Worm (Caenorhabditis elegans) whole organism, dauer: ENCODE data around the gene lap-2.

Experiments used
- unc-62 ChIP-seq: sonication (generic microtip); optimal IDR thresholded peaks from 2 replicates; lab custom pipeline; 2017; ENCODE audit warnings: missing biosample characterization, missing genetic modification reagents, missing genetic modification characterization

lap-2 gene

DNA sequence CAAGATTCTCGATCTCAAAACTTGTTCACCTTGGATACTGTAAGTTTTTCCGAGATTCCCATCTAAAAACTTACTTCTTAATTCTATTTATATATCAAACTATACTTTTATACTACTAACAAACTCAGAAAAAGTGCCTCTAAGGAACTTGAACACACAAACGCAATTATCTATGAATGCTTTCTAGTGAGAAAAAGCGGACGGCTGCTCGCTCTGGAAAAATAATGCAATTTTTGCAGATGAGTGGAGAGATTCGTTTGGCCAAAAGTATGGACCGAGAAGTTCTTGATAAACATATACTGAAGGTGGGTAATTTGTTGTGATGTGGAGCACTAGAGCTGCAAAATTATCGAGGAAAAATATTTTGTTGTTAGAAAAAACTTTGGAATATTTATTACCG lies 23.5 kb upstream of the lap-2 start:
- TF ChIP-seq unc-62 = no peak

DNA sequence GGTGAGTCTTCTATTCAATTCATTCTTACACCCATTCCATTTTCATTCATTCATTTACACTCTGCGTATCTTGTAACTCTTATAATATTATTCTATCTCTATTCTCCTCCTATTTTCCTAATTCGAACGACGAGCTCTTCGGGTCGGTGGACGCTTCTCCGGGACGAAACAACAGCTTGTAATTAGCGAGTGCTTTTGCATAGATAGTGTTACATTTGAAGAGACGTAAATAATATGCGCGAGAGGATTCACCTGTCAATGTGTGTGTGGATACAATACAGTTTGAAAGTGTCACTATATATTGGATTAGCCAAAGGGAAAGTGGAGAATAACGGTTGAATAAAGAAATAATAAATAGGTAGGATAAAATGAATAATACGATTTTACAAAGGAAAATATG lies 22.9 kb upstream of the lap-2 start:
- no peak for TF ChIP-seq unc-62

DNA sequence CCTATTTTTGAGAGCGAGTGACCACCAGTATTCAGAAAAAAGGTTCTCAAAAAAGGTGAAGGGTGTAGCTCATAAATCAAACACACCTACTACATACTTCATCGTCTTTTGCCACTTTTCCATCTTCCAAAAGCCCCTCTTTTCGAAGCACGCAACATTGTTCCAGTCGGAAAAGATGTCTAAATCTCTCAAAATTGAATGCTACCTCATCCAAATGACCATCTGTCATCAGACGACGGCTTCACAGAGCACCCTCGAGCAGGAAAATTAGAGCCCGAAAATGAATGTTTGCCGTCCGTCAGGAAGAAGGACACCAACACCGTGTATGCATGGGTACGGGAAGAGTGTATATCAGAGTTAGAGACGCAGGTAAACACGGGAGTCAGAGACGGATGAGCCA lies 22.0 kb upstream of the lap-2 start:
- TF ChIP-seq unc-62 = no peak

DNA sequence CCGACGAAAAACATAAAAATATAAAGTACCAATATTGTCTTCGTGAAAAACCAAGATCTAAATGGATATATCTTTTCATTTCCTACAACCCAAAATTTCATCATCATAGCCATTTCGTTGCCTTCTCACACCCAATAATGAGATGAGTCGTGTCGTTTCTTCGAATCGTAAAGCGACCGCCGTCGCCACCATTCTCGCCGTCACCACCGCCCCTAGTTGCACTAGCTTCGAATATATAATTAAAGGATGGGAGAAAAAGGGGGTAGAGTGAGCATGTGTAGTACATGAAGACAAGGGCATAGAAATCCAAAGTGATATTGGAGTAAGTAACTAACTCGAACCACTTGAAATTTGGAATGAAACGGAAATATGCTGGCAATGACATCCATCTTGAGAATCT lies 21.2 kb upstream of the lap-2 start:
- no peak for TF ChIP-seq unc-62

DNA sequence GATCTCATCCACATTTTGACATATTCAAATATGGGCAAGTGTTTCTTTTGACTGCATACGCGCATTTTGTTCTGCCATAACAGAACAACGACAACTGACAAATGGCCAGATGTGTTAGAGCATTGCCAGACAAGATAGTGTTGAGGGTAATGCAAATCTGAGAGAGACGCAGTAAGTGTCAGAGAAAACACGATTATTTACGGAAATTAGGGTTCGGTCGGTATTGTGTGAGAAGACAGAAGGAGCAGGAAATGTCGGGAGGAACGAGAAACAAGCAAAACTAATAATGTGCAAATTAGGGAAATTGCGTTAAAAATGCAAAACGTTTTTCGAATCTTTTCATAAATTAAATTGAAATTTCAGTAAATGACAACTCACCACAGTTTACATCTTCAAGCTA lies 19.0 kb upstream of the lap-2 start:
- TF ChIP-seq unc-62 = no peak

DNA sequence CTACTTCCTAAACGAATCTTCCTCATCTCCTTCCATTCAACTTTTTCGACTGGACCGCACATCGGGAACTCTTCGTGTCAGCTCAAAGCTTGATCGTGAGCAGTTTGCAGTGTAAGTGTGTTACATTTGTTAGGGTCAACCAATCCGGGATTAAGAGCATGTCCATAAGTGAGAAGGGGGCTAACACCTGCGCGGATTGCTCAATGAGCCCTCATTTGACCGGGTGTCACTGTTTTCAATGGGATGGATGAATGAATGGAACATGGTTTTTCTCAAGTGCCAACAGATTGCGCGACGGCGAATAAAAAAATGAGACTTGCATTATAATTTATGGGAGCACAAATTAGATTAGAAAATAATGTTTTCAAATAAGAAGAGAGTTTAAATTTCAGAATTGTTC lies 18.2 kb upstream of the lap-2 start:
- TF ChIP-seq unc-62 = no peak

DNA sequence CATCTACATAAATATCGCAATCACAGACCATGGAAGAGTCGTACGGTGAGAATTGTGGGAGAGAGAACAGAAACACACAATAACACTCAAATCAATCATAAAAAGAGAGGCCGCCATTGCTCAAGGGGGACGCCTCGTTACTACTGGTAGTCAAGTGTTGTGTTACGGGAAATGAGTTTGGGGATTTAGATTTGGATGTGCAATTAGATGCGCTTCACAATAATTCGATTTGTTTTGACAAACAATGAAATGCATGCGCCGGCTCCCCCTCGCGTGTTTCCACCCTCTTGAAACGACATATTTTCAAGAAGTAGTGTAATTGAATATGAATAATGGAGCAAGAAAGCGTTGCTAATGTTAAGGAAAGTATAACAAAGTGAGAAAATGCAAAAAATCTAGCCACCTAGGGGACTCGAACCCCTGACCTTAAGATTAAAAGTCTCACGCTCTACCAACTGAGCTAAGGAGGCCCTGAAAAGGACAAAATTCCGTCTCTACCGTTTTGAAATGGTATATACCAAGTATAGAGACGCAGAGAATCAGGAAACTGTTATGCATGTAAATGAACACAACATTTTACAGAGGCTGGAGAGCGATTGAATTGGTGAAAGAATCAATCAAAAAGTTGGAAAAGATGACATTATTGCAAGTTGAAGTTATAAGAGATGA lies 16.7 kb upstream of the lap-2 start:
- TF ChIP-seq unc-62 = no peak

DNA sequence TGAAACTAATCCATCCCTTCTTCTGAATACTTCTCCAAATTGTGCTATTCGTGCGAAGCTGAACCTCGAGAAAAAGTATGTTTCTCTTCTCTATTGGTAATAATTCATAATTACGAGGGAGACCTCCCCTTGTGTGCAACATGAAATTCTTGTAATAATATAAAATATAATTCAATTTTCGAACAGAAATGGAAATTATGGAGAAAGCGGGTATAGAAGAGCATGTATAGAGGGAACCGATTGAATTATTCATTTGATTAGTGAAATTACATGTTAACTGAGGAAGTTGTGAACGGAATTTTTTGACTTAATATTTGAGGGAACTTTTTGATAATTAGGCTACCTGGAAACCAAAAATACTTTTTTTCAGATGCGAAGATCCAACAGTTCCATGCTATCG lies 14.6 kb upstream of the lap-2 start:
- no peak for TF ChIP-seq unc-62

DNA sequence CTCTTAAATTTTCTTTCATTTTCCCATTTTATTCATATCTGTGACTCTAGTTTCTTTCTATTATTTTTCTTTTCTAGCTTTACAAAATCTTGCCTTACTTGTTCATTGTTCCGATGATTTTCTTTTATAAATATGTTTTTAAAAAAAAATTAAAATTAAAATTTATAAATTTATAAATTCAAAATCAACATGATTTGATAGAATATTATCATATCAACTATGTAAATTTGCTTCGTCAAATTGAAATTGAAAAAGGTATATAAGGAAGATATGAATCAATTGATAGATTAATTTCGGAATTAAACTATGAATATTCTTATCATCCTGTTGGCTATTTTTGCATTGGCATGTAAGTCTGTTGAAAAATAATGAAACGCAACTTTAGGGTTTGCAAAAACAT lies 10.3 kb upstream of the lap-2 start, which contains the start of gene W07G4.1:
Gene W07G4.1 (plus strand): TSS at position 301 of the 400 bp plus-strand sequence.
- TF ChIP-seq unc-62 = no peak

DNA sequence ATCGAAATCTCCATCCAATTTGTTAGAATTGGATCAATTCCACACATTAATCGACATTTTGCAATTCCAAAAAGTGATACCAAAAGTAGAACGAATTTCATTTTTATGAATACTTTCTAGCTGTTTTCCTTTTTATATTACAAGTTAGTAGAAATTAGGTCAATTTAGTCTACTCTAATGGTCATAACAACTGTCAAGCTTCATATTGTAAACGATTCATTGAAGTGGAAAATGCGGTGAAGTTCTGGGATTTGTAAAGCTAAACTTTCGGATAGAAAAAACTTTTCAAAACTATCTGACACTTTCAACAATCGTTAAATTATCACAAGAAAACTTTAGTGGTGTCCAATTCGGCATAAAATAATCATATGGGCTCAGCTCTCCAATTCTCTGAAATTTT lies 8.9 kb upstream of the lap-2 start, which contains the start of gene W07G4.7:
Gene W07G4.7 (minus strand): TSS at position 101 of the 400 bp plus-strand sequence.
- no peak for TF ChIP-seq unc-62

DNA sequence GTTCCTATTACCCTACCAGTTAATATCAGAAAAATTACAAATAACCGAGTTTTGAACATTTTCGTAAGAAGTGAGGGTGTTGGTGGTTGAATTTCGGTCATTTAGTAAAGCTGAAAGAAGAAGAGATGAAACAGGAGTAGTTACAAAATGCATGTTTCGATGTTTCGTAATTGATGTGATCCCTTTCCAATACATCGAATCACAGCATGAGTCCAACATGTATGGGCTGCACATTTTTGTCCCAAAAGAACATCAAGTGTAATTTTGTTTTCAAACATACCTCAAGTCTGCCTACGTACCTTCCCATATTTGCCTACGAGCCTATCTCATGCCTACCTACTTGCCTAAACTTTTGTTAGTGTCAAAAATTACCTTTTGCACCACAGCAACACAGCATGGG lies 7.0 kb upstream of the lap-2 start, which contains the start of gene W07G4.2:
Gene W07G4.2 (minus strand): TSS at position 101 of the 400 bp plus-strand sequence.
- TF ChIP-seq unc-62 = no peak

DNA sequence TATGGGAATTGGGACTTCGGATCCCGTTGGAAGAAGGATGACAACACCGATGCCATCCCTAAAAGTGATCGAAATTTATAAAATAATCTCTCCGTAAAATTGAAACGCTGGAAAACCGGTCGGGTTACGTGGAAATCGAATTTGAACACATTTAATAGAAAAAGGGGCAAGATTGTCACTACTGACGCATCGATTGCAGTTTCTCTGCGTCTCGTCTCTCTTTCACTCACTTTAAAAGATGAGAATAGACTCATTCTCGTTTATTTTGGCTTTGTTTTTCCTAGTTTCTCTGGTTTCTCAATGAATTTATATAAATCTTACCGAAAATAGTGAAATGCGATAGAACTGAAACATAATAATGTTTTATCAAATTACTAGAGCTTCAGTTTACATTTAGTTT lies 1.8 kb upstream of the lap-2 start, which contains the start of gene scyl-1:
Gene scyl-1 (minus strand): TSS at position 56 of the 400 bp plus-strand sequence.
- no peak for TF ChIP-seq unc-62

DNA sequence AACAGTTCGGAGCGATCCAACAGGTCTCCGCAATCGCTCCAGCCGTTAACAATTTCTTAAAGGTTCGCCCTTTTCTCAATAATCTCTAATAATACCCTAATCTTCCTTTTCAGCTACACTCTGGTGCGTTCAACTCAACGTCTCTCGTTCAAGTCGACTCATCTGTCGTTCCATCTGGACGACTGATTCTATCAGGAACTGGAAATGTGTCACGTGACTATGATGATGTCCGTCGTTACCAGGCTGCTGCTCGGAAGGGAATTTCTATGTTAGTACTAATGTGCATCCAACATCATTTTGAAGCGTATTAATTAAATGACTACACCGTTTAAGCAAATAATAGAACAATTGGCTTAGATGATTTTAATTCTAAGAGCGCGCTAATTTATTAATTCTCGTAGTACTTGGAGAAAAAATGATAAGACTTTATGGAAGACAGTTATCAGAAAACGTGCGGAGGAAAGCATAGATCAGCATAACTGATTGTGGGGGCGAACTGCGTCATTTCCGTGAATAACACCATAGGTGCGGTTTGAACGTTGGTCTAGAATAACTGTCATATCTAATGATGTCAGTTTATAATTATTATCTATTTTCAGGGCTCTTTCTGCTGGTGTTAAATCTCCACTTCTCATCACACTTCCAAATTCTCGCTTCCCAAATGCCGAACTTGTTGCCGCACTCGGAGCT lies 465 bp downstream of the lap-2 start:
- TF ChIP-seq unc-62 = no peak

DNA sequence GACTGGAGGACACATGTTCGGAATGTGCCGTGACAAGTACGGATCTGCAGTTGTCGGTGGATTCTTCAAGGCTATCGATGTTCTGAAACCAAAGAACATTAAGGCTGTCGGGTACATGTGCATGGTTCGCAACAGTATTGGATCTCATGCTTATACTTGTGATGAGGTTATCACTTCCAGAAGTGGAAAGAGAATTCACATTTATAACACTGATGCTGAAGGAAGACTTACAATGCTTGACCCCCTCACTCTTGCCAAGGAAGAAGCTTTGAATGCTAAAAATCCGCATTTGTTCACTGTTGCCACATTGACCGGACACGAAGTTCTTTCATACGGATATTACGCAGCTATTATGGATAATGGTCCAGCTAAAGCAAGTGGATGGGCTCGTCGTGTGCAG lies 1.5 kb downstream of the lap-2 start:
- no peak for TF ChIP-seq unc-62

DNA sequence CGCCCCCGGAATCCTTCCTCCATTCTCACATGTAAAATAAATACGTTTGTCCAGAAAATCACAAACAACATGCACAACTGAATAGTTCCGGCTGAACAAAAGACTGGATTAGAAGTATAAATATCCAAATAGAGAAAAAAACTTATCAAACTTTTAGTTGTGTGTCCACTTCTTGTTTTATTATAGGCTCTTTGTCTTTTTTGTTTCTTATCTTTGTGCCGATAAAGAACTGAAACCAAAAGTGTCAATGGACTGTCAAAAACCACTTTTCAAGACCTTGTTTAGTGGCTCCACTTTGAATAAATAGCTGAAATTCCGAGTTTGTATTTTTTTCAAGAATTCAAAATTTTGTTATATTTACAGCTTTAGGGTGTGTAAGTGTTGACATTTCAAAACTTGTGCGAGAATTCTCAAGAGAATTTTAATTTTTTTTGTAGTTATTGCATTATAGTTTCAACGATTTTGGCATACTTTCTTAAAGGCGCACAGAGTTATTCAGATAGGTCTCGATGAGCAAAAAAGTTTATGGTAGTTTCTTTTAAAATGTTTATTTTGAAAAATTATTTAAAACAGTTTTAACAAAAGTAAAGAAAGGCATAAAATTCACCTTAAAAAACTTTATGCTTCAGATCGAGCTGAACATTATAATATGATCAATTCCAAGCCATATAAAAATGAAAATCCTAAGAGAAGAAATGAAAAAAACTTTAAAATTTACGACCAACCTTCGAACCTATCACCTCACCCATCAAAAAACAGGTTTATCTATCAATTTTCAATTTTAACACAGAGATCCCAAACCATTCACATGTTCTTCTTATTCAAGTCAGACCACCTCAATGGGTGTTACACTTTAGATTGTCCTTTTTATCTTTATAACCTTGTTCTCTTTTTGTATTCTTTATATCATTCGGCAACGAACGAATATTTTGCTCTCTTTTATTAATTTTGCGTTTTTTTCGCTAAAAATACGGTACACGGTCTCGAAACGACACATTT lies 2.9 kb downstream of the lap-2 start:
- no peak for TF ChIP-seq unc-62

DNA sequence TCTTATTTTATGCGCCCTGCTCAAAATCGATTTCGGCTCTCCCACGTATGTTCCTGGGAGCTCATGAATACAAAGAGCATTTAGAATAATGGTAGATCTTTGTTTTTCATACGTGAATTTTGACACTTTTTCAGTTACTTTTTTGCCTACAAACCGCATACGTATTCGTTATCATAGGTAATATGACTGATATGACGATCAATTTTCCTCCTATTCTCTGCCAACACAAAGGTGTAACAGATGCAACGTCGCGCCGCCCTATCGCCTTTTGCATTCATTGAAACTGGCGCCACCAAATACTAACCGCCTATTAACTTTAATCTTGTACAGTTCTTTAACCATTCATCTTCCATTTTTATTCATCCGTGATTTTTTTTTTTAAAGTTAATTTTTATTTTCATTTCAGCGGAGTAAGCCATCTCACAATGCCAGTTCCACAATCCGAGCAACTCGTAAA lies 4.1 kb downstream of the lap-2 start, which contains the start of gene W07G4.5:
Gene W07G4.5 (plus strand): TSS at position 407 of the 457 bp plus-strand sequence.
- no peak for TF ChIP-seq unc-62

DNA sequence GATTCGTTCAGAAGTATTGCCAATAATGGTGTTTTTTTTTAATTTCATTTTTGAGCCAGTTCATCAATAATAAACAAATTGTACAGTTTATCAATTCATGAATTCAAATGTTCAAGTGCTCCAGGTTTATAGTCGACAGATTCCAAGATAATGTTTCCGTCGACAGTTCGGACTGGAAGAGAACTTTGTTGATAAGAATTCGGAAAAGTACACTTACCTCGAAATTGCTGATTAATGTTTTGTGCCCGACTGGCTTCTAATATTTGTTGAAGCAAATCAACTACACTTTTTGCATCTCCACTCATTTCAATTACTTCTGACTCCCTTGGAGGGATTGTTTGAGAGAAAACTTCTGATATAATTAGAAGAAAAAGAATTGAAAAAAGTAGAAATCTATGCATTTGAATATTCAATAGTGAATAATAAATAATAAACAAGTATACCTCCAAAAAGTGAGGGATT lies 5.7 kb downstream of the lap-2 start, which contains the start of gene W07G4.8:
Gene W07G4.8 (minus strand): TSS at position 412 of the 462 bp plus-strand sequence.
- no peak for TF ChIP-seq unc-62
